Worm (Caenorhabditis elegans): ENCODE results near the gene R13A1.3.

The R13A1.3 gene

DNA sequence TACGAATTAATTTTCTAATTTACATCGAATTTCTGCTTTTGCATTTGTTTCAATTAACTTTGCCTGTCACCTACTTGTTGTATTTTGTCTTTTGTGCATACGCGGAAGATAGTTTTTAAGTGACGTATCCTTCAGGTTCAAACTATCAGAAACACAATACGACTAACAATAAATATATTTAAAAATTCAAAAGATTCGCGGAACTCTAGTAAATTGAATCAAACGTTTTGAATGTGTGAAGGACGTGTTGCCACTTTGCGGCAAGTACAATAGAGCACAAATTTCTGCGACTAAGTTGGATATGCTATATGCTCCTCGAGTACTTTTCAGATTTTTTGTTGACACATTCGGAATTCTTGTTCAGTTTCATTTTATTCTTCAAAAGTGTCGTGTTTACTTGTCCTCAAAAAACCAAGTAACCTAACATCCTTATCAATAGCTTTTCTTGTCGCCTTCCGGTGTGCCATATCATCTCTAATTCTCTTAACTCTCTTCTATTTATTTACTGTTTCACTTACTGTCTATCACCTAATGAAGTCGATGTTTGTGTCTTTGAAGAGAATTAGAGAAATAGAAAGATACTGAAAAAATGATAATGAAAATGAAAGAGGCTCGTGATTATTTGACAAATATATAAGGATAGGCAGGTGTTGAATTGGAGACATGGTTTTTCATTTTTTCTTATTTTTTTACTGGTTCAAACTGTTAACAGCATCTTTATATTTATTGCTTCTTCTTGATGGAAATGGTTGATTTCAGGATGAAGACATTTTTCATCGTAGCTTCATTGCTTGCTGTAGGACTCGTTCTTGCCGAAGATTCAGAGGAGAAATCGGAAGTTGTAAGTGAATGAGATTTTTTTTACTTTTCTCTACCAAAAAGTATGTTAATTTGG lies 15.0 kb upstream of the R13A1.3 start, which contains the start of gene srlf-7:
TSS of gene srlf-7 (plus strand) at position 760 of the 895 bp plus-strand sequence.
- no peak for TF ChIP-seq mls-2 (tag; optimal IDR thresholded peaks at IDR 0.05)
- no peak for TF ChIP-seq elt-1 (tag; optimal IDR thresholded peaks at IDR 0.05; ENCODE audit: borderline replicate concordance, insufficient read depth)
- no peak for TF ChIP-seq tbx-8 (GFP tag; optimal IDR thresholded peaks at IDR 0.05)
- TF ChIP-seq ces-1 (GFP tag; optimal IDR thresholded peaks at IDR 0.05) = peak; percentile 69

DNA sequence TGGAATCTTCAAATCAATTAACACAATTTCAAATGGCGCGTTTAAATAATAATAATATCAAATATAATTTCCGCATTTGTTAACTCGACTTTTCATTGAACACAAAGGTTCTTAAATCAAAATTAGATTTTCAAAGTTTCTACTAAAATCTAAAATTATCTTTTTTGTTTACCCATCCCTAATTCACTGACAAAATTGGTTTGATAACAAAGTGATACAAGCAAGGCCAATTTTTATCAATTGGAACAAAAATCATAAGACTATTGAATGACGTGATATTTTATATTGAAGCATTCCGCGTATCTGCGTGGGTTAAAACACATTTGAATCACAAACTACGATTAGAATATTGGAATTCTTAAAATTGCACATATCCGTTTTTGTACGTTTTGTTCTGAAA lies 13.4 kb upstream of the R13A1.3 start:
- TF ChIP-seq nhr-76 (tag; optimal IDR thresholded peaks at IDR 0.05) = no peak
- TF ChIP-seq nhr-28 (tag; optimal IDR thresholded peaks at IDR 0.05) = no peak
- TF ChIP-seq cnd-1 (tag; optimal IDR thresholded peaks at IDR 0.05) = no peak
- no peak for TF ChIP-seq elt-1 (tag; optimal IDR thresholded peaks at IDR 0.05; ENCODE audit: borderline replicate concordance, insufficient read depth)
- TF ChIP-seq lin-13 (tag; optimal IDR thresholded peaks at IDR 0.05) = no peak
- no peak for TF ChIP-seq tbx-8 (GFP tag; optimal IDR thresholded peaks at IDR 0.05)
- no peak for TF ChIP-seq hlh-1 (tag; optimal IDR thresholded peaks at IDR 0.05)
- no peak for TF ChIP-seq nhr-12 (tag; optimal IDR thresholded peaks at IDR 0.05)
- no peak for TF ChIP-seq pha-4 (tag; optimal IDR thresholded peaks at IDR 0.05)
- no peak for TF ChIP-seq zip-8 (tag; optimal IDR thresholded peaks at IDR 0.05)
- TF ChIP-seq lin-32 (GFP tag; optimal IDR thresholded peaks at IDR 0.05) = no peak
- no peak for TF ChIP-seq sem-2 (GFP tag; optimal IDR thresholded peaks at IDR 0.05)
- TF ChIP-seq unc-120 (tag; optimal IDR thresholded peaks at IDR 0.05; ENCODE audit: poor library complexity, severe bottlenecking) = no peak
- no peak for TF ChIP-seq elt-3 (tag; optimal IDR thresholded peaks at IDR 0.05)
- TF ChIP-seq lsy-2 (tag; optimal IDR thresholded peaks at IDR 0.05) = no peak
- no peak for TF ChIP-seq bed-3 (GFP tag; optimal IDR thresholded peaks at IDR 0.05)
- no peak for TF ChIP-seq mls-2 (tag; optimal IDR thresholded peaks at IDR 0.05)
- TF ChIP-seq snpc-4 (tag; optimal IDR thresholded peaks at IDR 0.05) = no peak
- no peak for TF ChIP-seq nhr-237 (tag; optimal IDR thresholded peaks at IDR 0.05)
- TF ChIP-seq ztf-11 (tag; optimal IDR thresholded peaks at IDR 0.05) = no peak

DNA sequence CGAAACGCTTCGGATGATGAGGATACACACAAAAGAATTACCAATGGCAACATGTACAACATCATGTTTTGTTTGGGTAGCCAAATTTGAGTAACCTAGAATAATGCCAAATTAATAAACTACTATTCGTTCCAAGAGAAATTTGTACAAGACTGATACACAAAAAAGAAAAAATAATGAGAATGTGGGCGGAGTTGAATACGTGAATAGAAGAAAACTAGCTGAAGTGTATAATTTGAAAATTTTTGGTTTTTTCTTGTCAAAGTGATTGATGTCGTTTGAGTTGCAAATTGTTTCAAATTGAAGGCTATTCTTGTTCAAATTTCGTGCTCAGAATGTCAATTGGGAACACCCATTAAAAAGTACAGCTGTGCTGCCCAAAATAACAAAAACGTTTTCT lies 12.1 kb upstream of the R13A1.3 start, which contains the start of gene R13A1.5:
TSS of gene R13A1.5 (minus strand) at position 101 of the 400 bp plus-strand sequence.
- TF ChIP-seq nhr-2 (tag; optimal IDR thresholded peaks at IDR 0.05) (no peak), elt-1 (tag; optimal IDR thresholded peaks at IDR 0.05; ENCODE audit: borderline replicate concordance, insufficient read depth) (no peak), ham-2 (GFP tag; optimal IDR thresholded peaks at IDR 0.05) (no peak), nhr-237 (tag; optimal IDR thresholded peaks at IDR 0.05) (no peak), pha-4 (tag; optimal IDR thresholded peaks at IDR 0.05) (no peak), mep-1 (tag; optimal IDR thresholded peaks at IDR 0.05) (no peak), ceh-43 (GFP tag; optimal IDR thresholded peaks at IDR 0.05) (no peak), bed-3 (GFP tag; optimal IDR thresholded peaks at IDR 0.05) (no peak), nhr-76 (tag; optimal IDR thresholded peaks at IDR 0.05) (no peak), snpc-4 (tag; optimal IDR thresholded peaks at IDR 0.05) (no peak)

DNA sequence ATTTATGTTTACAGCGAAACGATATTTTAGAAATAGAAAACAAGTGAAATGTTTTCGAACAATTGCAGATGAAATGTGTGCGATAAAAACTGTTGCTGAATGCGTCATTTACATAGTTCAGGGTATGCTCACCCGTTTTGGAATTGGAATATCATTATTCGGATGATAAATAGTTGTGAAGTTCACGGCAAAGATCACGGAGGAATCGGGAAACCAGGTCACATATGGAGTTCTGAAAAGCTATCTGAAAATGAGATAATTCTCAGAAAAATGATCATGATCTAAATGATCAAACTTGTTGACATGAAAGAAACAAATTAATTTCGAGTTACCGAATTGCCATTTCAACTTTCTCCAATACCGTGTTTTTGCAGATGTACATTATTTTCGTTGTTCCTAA lies 8.1 kb upstream of the R13A1.3 start, which contains the start of gene best-16:
TSS of gene best-16 (minus strand) at position 101 of the 400 bp plus-strand sequence.
- TF ChIP-seq tbx-8 (GFP tag; optimal IDR thresholded peaks at IDR 0.05) = no peak
- no peak for TF ChIP-seq nhr-2 (tag; optimal IDR thresholded peaks at IDR 0.05)
- no peak for TF ChIP-seq elt-1 (tag; optimal IDR thresholded peaks at IDR 0.05; ENCODE audit: borderline replicate concordance, insufficient read depth)
- TF ChIP-seq lsy-2 (tag; optimal IDR thresholded peaks at IDR 0.05) = no peak
- no peak for TF ChIP-seq pha-4 (tag; optimal IDR thresholded peaks at IDR 0.05)
- TF ChIP-seq unc-62 (GFP tag; optimal IDR thresholded peaks at IDR 0.05) = no peak
- no peak for TF ChIP-seq flh-1 (GFP tag; optimal IDR thresholded peaks at IDR 0.05)
- TF ChIP-seq mep-1 (tag; optimal IDR thresholded peaks at IDR 0.05) = no peak
- no peak for TF ChIP-seq lin-13 (tag; optimal IDR thresholded peaks at IDR 0.05)
- no peak for TF ChIP-seq mls-2 (tag; optimal IDR thresholded peaks at IDR 0.05)
- no peak for TF ChIP-seq ham-2 (GFP tag; optimal IDR thresholded peaks at IDR 0.05)
- TF ChIP-seq snpc-4 (tag; optimal IDR thresholded peaks at IDR 0.05) = no peak

DNA sequence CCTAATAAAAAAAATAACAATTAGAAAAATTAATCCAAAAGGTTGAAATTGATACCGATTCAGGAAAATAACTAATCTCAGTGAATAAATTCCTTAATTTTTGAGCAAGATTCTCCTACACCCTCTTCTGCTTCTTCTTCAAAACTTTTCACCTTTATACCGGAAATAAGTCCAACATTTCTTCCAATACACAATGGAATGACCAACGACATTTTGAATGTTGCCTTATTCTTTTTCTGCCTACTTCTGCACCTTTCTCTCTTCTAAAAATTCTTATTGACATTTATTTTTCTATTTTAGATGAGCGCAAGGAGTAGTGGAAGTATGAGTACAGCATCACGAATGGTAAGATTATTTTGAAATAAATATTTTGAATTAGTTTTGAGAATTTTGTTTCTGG lies 6.9 kb upstream of the R13A1.3 start, which contains the start of gene unc-8:
TSS of gene unc-8 (plus strand) at position 301 of the 400 bp plus-strand sequence.
- TF ChIP-seq unc-62 (GFP tag; optimal IDR thresholded peaks at IDR 0.05) (no peak), ces-1 (GFP tag; optimal IDR thresholded peaks at IDR 0.05) (no peak), lsy-2 (tag; optimal IDR thresholded peaks at IDR 0.05) (no peak), unc-39 (tag; optimal IDR thresholded peaks at IDR 0.05) (no peak), ceh-39 (tag; optimal IDR thresholded peaks at IDR 0.05) (no peak), ceh-83 (GFP tag; optimal IDR thresholded peaks at IDR 0.05) (no peak), blmp-1 (tag; optimal IDR thresholded peaks at IDR 0.05) (no peak), lin-32 (GFP tag; optimal IDR thresholded peaks at IDR 0.05) (no peak), ham-2 (GFP tag; optimal IDR thresholded peaks at IDR 0.05) (no peak), sem-2 (GFP tag; optimal IDR thresholded peaks at IDR 0.05) (no peak), cnd-1 (tag; optimal IDR thresholded peaks at IDR 0.05) (no peak), mls-2 (tag; optimal IDR thresholded peaks at IDR 0.05) (no peak), unc-120 (tag; optimal IDR thresholded peaks at IDR 0.05; ENCODE audit: poor library complexity, severe bottlenecking) (no peak), nhr-76 (tag; optimal IDR thresholded peaks at IDR 0.05) (no peak), nhr-12 (tag; optimal IDR thresholded peaks at IDR 0.05) (no peak), drap-1 (GFP tag; optimal IDR thresholded peaks at IDR 0.05) (no peak), hlh-1 (tag; optimal IDR thresholded peaks at IDR 0.05) (no peak)
